Fruit fly (Drosophila melanogaster) S2 (cell line): ENCODE measurements around the gene CG6071.

Source experiments
- CG8478 ChIP-seq: fragments of >200 bp; optimal IDR thresholded peaks from 2 replicates; lab custom pipeline; 2018
- CTCF ChIP-seq, 2 experiments: fragments of >200 bp; optimal IDR thresholded peaks; 2 replicates each; lab custom pipeline; 2018

DNA sequence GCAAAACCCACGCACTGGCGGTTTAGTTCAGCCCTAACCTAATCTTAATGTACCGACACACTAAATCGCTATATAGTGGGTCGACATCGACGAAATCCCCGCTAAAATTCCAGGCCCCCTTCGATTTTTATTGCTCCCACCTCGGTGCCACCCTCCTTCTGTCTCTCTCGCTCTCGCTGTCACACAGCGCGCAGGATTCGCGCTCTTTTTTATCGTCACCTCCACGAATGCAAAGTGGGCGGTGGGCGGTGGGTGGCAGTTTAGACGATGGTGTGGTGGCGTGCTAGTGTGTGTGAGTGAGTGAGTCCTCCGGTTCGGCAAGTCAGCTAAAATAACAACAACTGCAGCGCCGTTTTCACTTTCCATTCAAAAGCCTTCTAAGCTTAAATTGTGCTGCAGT is 43.8 kb downstream of the CG6071 start:
- TF ChIP-seq CTCF (optimal IDR thresholded peaks at IDR 0.05; lab: Kevin White, UChicago) (no peak), CG8478 (lab: Kevin White, UChicago) (no peak)
